Worm (Caenorhabditis elegans) whole organism, L1 larva: ENCODE measurements around the gene his-32.

ENCODE experiments used
- C04F5.9 ChIP-seq: sonication (generic microtip); optimal IDR thresholded peaks from 2 replicates; lab custom pipeline; 2016; ENCODE audit warnings: missing genetic modification characterization, missing compliant biosample characterization
- C16A3.4 ChIP-seq: fragments of 150-350 bp; optimal IDR thresholded peaks from 2 replicates; lab custom pipeline; 2014; ENCODE audit warnings: missing biosample characterization, missing genetic modification characterization
- Y116A8C.19 ChIP-seq: sonication (generic microtip); optimal IDR thresholded peaks from 2 replicates; lab custom pipeline; 2016; ENCODE audit warnings: missing compliant biosample characterization, missing genetic modification characterization, borderline replicate concordance
- aha-1 ChIP-seq: fragments of 150-350 bp; optimal IDR thresholded peaks from 2 replicates; lab custom pipeline; 2014; ENCODE audit warnings: missing biosample characterization, missing genetic modification characterization
- aly-2 ChIP-seq: fragments of 150-350 bp; optimal IDR thresholded peaks from 2 replicates; lab custom pipeline; 2014; ENCODE audit warnings: missing biosample characterization, missing genetic modification characterization
- ama-1 ChIP-seq: fragments of 150-350 bp; optimal IDR thresholded peaks from 2 replicates; lab custom pipeline; 2014
- ceh-63 ChIP-seq: fragments of 200-800 bp; sonication (Bioruptor generic); optimal IDR thresholded peaks from 2 replicates; lab custom pipeline; 2018; ENCODE audit warnings: mild to moderate bottlenecking, missing genetic modification characterization, missing compliant biosample characterization
- ces-1 ChIP-seq: fragments of 150-350 bp; optimal IDR thresholded peaks from 2 replicates; lab custom pipeline; 2014; ENCODE audit warnings: missing biosample characterization, missing genetic modification reagents, missing genetic modification characterization
- dsc-1 ChIP-seq: sonication (generic microtip); optimal IDR thresholded peaks from 2 replicates; lab custom pipeline; 2016; ENCODE audit warnings: mild to moderate bottlenecking, missing genetic modification characterization, missing compliant biosample characterization
- efl-1 ChIP-seq, 4 experiments: fragments of 150-350 bp; optimal IDR thresholded peaks in 3 of 4; peaks in 1 of 4; 1 replicate in 1 of 4; 2 replicates in 3 of 4; lab custom pipeline; 2014; ENCODE audit warnings: missing biosample characterization in 2 of 4, missing genetic modification characterization in 2 of 4, missing genetic modification reagents in 2 of 4
- egl-13 ChIP-seq: sonication (generic microtip); optimal IDR thresholded peaks from 2 replicates; lab custom pipeline; 2016; ENCODE audit warnings: missing genotype, missing genetic modification reagents, missing genetic modification characterization, missing compliant biosample characterization
- egl-27 ChIP-seq, 2 experiments: fragments of 150-350 bp in 1 of 2; sonication (generic microtip); optimal IDR thresholded peaks; 3 replicates each; lab custom pipeline; 2017 to 2018; ENCODE audit warnings: missing biosample characterization in 2 of 2, missing genetic modification characterization in 2 of 2, missing genetic modification reagents in 2 of 2
- elt-3 ChIP-seq, 6 experiments: fragments of 150-350 bp in 1 of 6; sonication (generic microtip); optimal IDR thresholded peaks; 2 replicates each; lab custom pipeline; 2017 to 2018; ENCODE audit warnings: missing biosample characterization in 6 of 6, missing genetic modification characterization in 6 of 6, inconsistent platforms in 1 of 6
- fkh-10 ChIP-seq: sonication (generic microtip); optimal IDR thresholded peaks from 2 replicates; lab custom pipeline; 2017; ENCODE audit warnings: missing biosample characterization, missing genetic modification reagents, missing genetic modification characterization
- fkh-4 ChIP-seq: sonication (generic microtip); optimal IDR thresholded peaks from 2 replicates; lab custom pipeline; 2016; ENCODE audit warnings: missing compliant biosample characterization, missing genetic modification characterization, borderline replicate concordance
- fkh-8 ChIP-seq: sonication (generic microtip); optimal IDR thresholded peaks from 2 replicates; lab custom pipeline; 2016; ENCODE audit warnings: mild to moderate bottlenecking, missing genetic modification characterization, missing compliant biosample characterization
- grh-1 ChIP-seq: fragments of 200-800 bp; sonication (Bioruptor generic); IDR thresholded peaks from 2 replicates; pipeline ENCODE4 v1.3.6; 2022; ENCODE audit warnings: missing genetic modification reagents, missing genetic modification characterization, missing compliant biosample characterization
- irx-1 ChIP-seq: sonication (generic microtip); optimal IDR thresholded peaks from 2 replicates; lab custom pipeline; 2016; ENCODE audit warnings: missing genetic modification characterization, missing compliant biosample characterization
- isw-1 ChIP-seq: fragments of 200-800 bp; sonication (Bioruptor generic); IDR thresholded peaks from 2 replicates; pipeline ENCODE4 v1.3.6; 2022; ENCODE audit warnings: missing genetic modification characterization, missing compliant biosample characterization
- jun-1 ChIP-seq: fragments of 150-350 bp; optimal IDR thresholded peaks from 2 replicates; lab custom pipeline; 2014; ENCODE audit warnings: missing biosample characterization, missing genetic modification reagents, missing genetic modification characterization
- lin-14 ChIP-seq: fragments of 200-800 bp; sonication (Bioruptor generic); optimal IDR thresholded peaks from 2 replicates; lab custom pipeline; 2018; ENCODE audit warnings: mild to moderate bottlenecking, missing genetic modification characterization, moderate library complexity, missing compliant biosample characterization
- lin-15B ChIP-seq: fragments of 150-350 bp; sonication (generic microtip); optimal IDR thresholded peaks from 3 replicates; lab custom pipeline; 2014; ENCODE audit warnings: missing biosample characterization, missing genetic modification characterization
- lir-3 ChIP-seq: sonication (generic microtip); optimal IDR thresholded peaks from 2 replicates; lab custom pipeline; 2016; ENCODE audit warnings: mild to moderate bottlenecking, missing genetic modification characterization, moderate library complexity, missing compliant biosample characterization; ENCODE audit not compliant: poor library complexity
- mab-9 ChIP-seq: fragments of 200-800 bp; sonication (Bioruptor generic); IDR thresholded peaks from 2 replicates; pipeline ENCODE4 v1.3.6; 2022; ENCODE audit warnings: missing genetic modification reagents, missing genetic modification characterization, missing compliant biosample characterization
- mdl-1 ChIP-seq, 2 experiments: fragments of 150-350 bp; optimal IDR thresholded peaks; 2 replicates each; lab custom pipeline; 2014 to 2017; ENCODE audit warnings: missing biosample characterization in 2 of 2, missing genetic modification characterization in 2 of 2, inconsistent platforms in 1 of 2
- mef-2 ChIP-seq: fragments of 150-350 bp; optimal IDR thresholded peaks from 2 replicates; lab custom pipeline; 2014; ENCODE audit warnings: missing biosample characterization, missing genetic modification characterization
- mep-1 ChIP-seq: fragments of 150-350 bp; optimal IDR thresholded peaks from 2 replicates; lab custom pipeline; 2014; ENCODE audit warnings: missing biosample characterization, missing genetic modification characterization
- nhr-47 ChIP-seq: sonication (generic microtip); optimal IDR thresholded peaks from 2 replicates; lab custom pipeline; 2016; ENCODE audit warnings: mild to moderate bottlenecking, missing genetic modification characterization, moderate library complexity, missing compliant biosample characterization
- nhr-71 ChIP-seq: sonication (generic microtip); optimal IDR thresholded peaks from 2 replicates; lab custom pipeline; 2016; ENCODE audit warnings: mild to moderate bottlenecking, missing genetic modification characterization, moderate library complexity, missing compliant biosample characterization
- nhr-84 ChIP-seq: sonication (generic microtip); optimal IDR thresholded peaks from 2 replicates; lab custom pipeline; 2017; ENCODE audit warnings: missing biosample characterization, missing genetic modification characterization
- nhr-85 ChIP-seq: sonication (generic microtip); peaks from one replicate; lab custom pipeline; 2016; ENCODE audit warnings: missing genetic modification characterization, inconsistent platforms, missing compliant biosample characterization
- nhr-90 ChIP-seq: sonication (generic microtip); optimal IDR thresholded peaks from 2 replicates; lab custom pipeline; 2016; ENCODE audit warnings: mild to moderate bottlenecking, missing genetic modification characterization, missing compliant biosample characterization; ENCODE audit not compliant: poor library complexity
- pag-3 ChIP-seq: sonication (generic microtip); optimal IDR thresholded peaks from 2 replicates; lab custom pipeline; 2017; ENCODE audit warnings: missing genetic modification characterization, mild to moderate bottlenecking, missing compliant biosample characterization, antibody characterized with exemption, borderline replicate concordance; ENCODE audit not compliant: insufficient read depth
- rnt-1 ChIP-seq: sonication (generic microtip); optimal IDR thresholded peaks from 2 replicates; lab custom pipeline; 2016; ENCODE audit warnings: mild to moderate bottlenecking, missing genetic modification characterization, moderate library complexity, missing compliant biosample characterization
- snu-23 ChIP-seq: sonication (generic microtip); optimal IDR thresholded peaks from 2 replicates; lab custom pipeline; 2016; ENCODE audit warnings: missing genetic modification characterization, missing compliant biosample characterization
- sox-4 ChIP-seq: sonication (generic microtip); optimal IDR thresholded peaks from 2 replicates; lab custom pipeline; 2016; ENCODE audit warnings: missing genetic modification characterization, missing compliant biosample characterization
- sptf-1 ChIP-seq: fragments of 150-350 bp; optimal IDR thresholded peaks from 2 replicates; lab custom pipeline; 2014; ENCODE audit warnings: missing biosample characterization, missing genetic modification characterization
- unc-130 ChIP-seq: fragments of 150-350 bp; optimal IDR thresholded peaks from 2 replicates; lab custom pipeline; 2017; ENCODE audit warnings: missing biosample characterization, missing genetic modification characterization, inconsistent platforms
- unc-30 ChIP-seq: sonication (generic microtip); optimal IDR thresholded peaks from 2 replicates; lab custom pipeline; 2017; ENCODE audit warnings: missing biosample characterization, missing genetic modification characterization
- unc-62 ChIP-seq: fragments of 150-350 bp; optimal IDR thresholded peaks from 2 replicates; lab custom pipeline; 2014; ENCODE audit warnings: missing biosample characterization, missing genetic modification reagents, missing genetic modification characterization
- unc-86 ChIP-seq: sonication (generic microtip); optimal IDR thresholded peaks from 2 replicates; lab custom pipeline; 2016; ENCODE audit warnings: missing genetic modification characterization, missing compliant biosample characterization
- unc-98 ChIP-seq: fragments of 200-800 bp; sonication (Bioruptor generic); IDR thresholded peaks from 2 replicates; pipeline ENCODE4 v1.3.6; 2022; ENCODE audit warnings: missing genetic modification characterization, missing compliant biosample characterization
- vab-15 ChIP-seq: sonication (generic microtip); optimal IDR thresholded peaks from 2 replicates; lab custom pipeline; 2017; ENCODE audit warnings: missing genotype, mild to moderate bottlenecking, missing genetic modification characterization, missing compliant biosample characterization
- xbp-1 ChIP-seq: sonication (generic microtip); optimal IDR thresholded peaks from 2 replicates; lab custom pipeline; 2016; ENCODE audit warnings: missing genetic modification characterization, missing compliant biosample characterization
- zag-1 ChIP-seq: fragments of 150-350 bp; optimal IDR thresholded peaks from 2 replicates; lab custom pipeline; 2014; ENCODE audit warnings: missing biosample characterization, missing genetic modification characterization
- ztf-11 ChIP-seq, 2 experiments: sonication (generic microtip); optimal IDR thresholded peaks; 2 replicates each; lab custom pipeline; 2016 to 2017; ENCODE audit warnings: missing genetic modification characterization in 2 of 2, missing biosample characterization in 1 of 2, missing compliant biosample characterization in 1 of 2

The his-32 gene

ce11 chrIV:8376923-8377322 lies 42.8 kb downstream of the his-32 start (continued):
- TF ChIP-seq isw-1 (GFP tag; lab: Robert Waterston, UW) (no peak), mab-9 (GFP tag; lab: Robert Waterston, UW) (no peak), dsc-1 (tag; lab: Kevin White, UChicago) (peak; percentile 58), snu-23 (GFP tag; lab: Kevin White, UChicago) (no peak), fkh-8 (tag; lab: Kevin White, UChicago) (no peak), lir-3 (tag; lab: Kevin White, UChicago) (no peak), pag-3 (no peak), nhr-85 (tag; lab: Kevin White, UChicago) (no peak), nhr-84 (tag; lab: Kevin White, UChicago) (no peak), lin-14 (GFP tag; lab: Kevin White, UChicago) (peak; percentile 46), Y116A8C.19 (tag; lab: Kevin White, UChicago) (no peak), egl-27 (tag; optimal IDR thresholded peaks at IDR 0.05; lab: Kevin White, UChicago) (no peak), ztf-11 (tag; optimal IDR thresholded peaks at IDR 0.05; lab: Kevin White, UChicago) (no peak), unc-130 (tag; lab: Kevin White, UChicago) (no peak), nhr-71 (tag; lab: Kevin White, UChicago) (peak; percentile 9), ceh-63 (no peak), unc-86 (tag; lab: Kevin White, UChicago) (no peak), mep-1 (tag; lab: Kevin White, UChicago) (peak; percentile 36), jun-1 (no peak)

DNA sequence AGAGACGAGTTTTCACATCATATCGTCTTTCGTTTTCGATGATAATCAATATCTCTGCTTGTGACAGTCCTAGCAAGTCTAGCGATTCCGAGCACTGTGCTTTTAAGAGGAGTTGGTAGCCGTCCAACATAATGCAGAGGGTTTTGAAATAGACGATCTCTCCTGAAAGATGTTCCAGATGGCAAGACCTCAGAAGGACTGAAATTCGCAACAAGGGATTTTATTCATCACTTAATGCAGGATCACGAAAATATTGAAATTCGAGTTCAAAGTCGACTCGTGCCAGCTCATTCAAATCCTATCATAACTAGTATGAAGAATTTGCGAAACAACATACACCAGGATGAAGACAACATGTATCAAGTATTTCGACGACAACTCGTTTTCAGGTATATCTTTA lies 43.4 kb downstream of the his-32 start, which contains the start of gene D2096.7:
Gene D2096.7, minus strand, starts transcription at position 130 of the 400 bp plus-strand sequence.
- no peak for TF ChIP-seq rnt-1 (tag; lab: Kevin White, UChicago)
- 0 out of 2 replicates have a peak, but pooled peaks have one; percentile 11 for TF ChIP-seq grh-1 (GFP tag; lab: Robert Waterston, UW)
- peak; percentile 43 for TF ChIP-seq aly-2 (tag; lab: Kevin White, UChicago)
- no peak for TF ChIP-seq fkh-8 (tag; lab: Kevin White, UChicago)
- TF ChIP-seq, all 84 proteins: peak for 2

DNA sequence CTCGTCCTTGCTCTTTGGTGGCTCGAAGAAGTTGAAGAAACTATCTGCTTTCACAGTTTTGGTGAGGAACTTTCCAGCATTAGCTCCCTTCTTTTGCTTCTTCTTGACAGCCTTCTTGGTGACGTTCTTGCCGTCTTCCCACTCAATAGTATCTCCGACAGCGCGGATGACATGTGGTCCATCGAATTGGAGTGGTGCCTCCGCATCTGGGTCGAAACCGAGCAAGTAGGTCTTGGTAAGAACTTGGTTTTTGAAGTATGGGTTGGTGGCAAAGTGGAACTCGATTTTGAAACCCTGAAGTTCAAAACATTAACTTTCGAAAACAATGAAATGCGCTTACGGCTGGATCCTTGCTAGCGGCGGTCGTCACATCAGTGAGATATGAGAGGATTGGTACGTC lies 44.2 kb downstream of the his-32 start:
- TF ChIP-seq elt-3 (tag; optimal IDR thresholded peaks at IDR 0.05; lab: Kevin White, UChicago) = no peak
- TF ChIP-seq irx-1 = no peak
- no peak for TF ChIP-seq sptf-1 (tag; lab: Kevin White, UChicago)
- no peak for TF ChIP-seq isw-1 (GFP tag; lab: Robert Waterston, UW)
- no peak for TF ChIP-seq unc-130 (tag; lab: Kevin White, UChicago)
- TF ChIP-seq ces-1 (GFP tag; lab: Kevin White, UChicago) = no peak
- TF ChIP-seq unc-62 (GFP tag; lab: Kevin White, UChicago) = no peak
- TF ChIP-seq snu-23 (GFP tag; lab: Kevin White, UChicago) = no peak
- TF ChIP-seq nhr-47 = no peak
- no peak for TF ChIP-seq egl-27 (tag; optimal IDR thresholded peaks at IDR 0.05; lab: Kevin White, UChicago)
- TF ChIP-seq egl-13 (tag; lab: Kevin White, UChicago) = no peak
- TF ChIP-seq grh-1 (GFP tag; lab: Robert Waterston, UW) = no peak
- no peak for TF ChIP-seq fkh-4 (tag; lab: Kevin White, UChicago)
- TF ChIP-seq efl-1 (optimal IDR thresholded peaks at IDR 0.05; lab: Kevin White, UChicago) = no peak
- TF ChIP-seq efl-1 (GFP tag; optimal IDR thresholded peaks at IDR 0.05 in 1 of 2; lab: Kevin White, UChicago) = no peak
- TF ChIP-seq unc-30 (tag; lab: Kevin White, UChicago) = no peak
- TF ChIP-seq, all 84 proteins: peak for 0

DNA sequence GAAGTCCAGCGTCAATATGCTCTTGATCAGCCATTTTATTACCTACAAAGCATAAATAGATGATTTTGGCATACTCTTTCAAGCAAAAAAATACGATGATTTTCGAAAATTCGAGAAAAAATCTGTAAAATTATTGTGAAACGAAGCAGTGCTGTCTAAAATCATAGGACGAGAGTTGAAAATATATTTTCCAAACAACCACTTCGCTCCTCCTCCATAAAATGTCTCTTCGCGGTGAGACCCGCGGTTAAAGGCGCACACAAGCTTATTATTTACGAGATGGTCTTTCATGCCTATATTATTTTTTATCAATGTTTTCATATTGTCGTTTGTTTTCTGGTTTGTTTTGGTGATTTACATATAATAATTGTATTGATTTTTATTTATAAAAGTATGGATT lies 45.2 kb downstream of the his-32 start, which contains the start of gene nap-1:
Gene nap-1, minus strand, starts transcription at position 42 of the 400 bp plus-strand sequence.
- TF ChIP-seq mef-2 (tag; lab: Kevin White, UChicago) (no peak), lin-15B (tag; lab: Kevin White, UChicago) (peak; percentile 58), sox-4 (tag; lab: Kevin White, UChicago) (no peak), fkh-10 (GFP tag; lab: Kevin White, UChicago) (no peak), C16A3.4 (tag; lab: Kevin White, UChicago) (peak; percentile 88), zag-1 (tag; lab: Kevin White, UChicago) (no peak), C04F5.9 (no peak), jun-1 (peak; percentile 9), mdl-1 (tag; optimal IDR thresholded peaks at IDR 0.05; lab: Kevin White, UChicago) (peak in 1 of 2 experiments; percentile 58), nhr-90 (peak; percentile 61), isw-1 (GFP tag; lab: Robert Waterston, UW) (peak; percentile 59), xbp-1 (peak; percentile 71), grh-1 (GFP tag; lab: Robert Waterston, UW) (no peak), vab-15 (tag; lab: Kevin White, UChicago) (no peak), nhr-47 (peak; percentile 79), unc-98 (GFP tag; lab: Robert Waterston, UW) (no peak), aha-1 (tag; lab: Kevin White, UChicago) (peak; percentile 42), ama-1 (lab: Kevin White, UChicago) (no peak), fkh-4 (tag; lab: Kevin White, UChicago) (no peak)
